Worm (Caenorhabditis elegans) whole organism, young adult: ENCODE measurements around the gene cec-3.
A peak's percentile ranks its signal among the peaks of the same experiment; 100 is the strongest.

Source experiments
- F10E7.11 ChIP-seq: sonication (generic microtip); optimal IDR thresholded peaks from 2 replicates; lab custom pipeline; 2017; ENCODE audit warnings: mild to moderate bottlenecking, missing genetic modification characterization, moderate library complexity, missing compliant biosample characterization
- F37B4.10 ChIP-seq: fragments of 200-800 bp; sonication (Bioruptor generic); IDR thresholded peaks from 2 replicates; pipeline ENCODE4 v1.3.6; 2022; ENCODE audit warnings: missing genetic modification characterization, missing compliant biosample characterization
- F49E8.2 ChIP-seq: sonication (generic microtip); optimal IDR thresholded peaks from 3 replicates; lab custom pipeline; 2017; ENCODE audit warnings: missing genetic modification characterization, mild to moderate bottlenecking, missing compliant biosample characterization, antibody characterized with exemption, moderate library complexity; ENCODE audit not compliant: insufficient read depth
- F55B11.4 ChIP-seq: sonication (generic microtip); optimal IDR thresholded peaks from 2 replicates; lab custom pipeline; 2016; ENCODE audit warnings: missing compliant biosample characterization, missing genetic modification characterization, borderline replicate concordance; ENCODE audit not compliant: insufficient read depth
- F57C9.4 ChIP-seq: sonication (generic microtip); optimal IDR thresholded peaks from 2 replicates; lab custom pipeline; 2017; ENCODE audit warnings: mild to moderate bottlenecking, missing genetic modification characterization, missing compliant biosample characterization
- K12H6.12 ChIP-seq: fragments of 200-800 bp; sonication (Bioruptor generic); optimal IDR thresholded peaks from 2 replicates; lab custom pipeline; 2018; ENCODE audit warnings: mild to moderate bottlenecking, missing genetic modification characterization, missing compliant biosample characterization
- T26A5.8 ChIP-seq: sonication (generic microtip); optimal IDR thresholded peaks from 2 replicates; lab custom pipeline; 2016; ENCODE audit warnings: missing genetic modification characterization, missing compliant biosample characterization
- Y53F4B.3 ChIP-seq: fragments of 200-800 bp; sonication (Bioruptor generic); IDR thresholded peaks from 2 replicates; pipeline ENCODE4 v1.3.6; 2022; ENCODE audit warnings: missing genetic modification reagents, missing genetic modification characterization, missing compliant biosample characterization
- aptf-2 ChIP-seq: fragments of 200-800 bp; sonication (Bioruptor generic); conservative IDR thresholded peaks from 2 replicates; pipeline ENCODE4 v1.3.6; 2022; ENCODE audit warnings: missing genetic modification reagents, missing genetic modification characterization, missing compliant biosample characterization
- athp-1 ChIP-seq: sonication (generic microtip); optimal IDR thresholded peaks from 2 replicates; lab custom pipeline; 2017; ENCODE audit warnings: mild to moderate bottlenecking, missing genetic modification characterization, missing compliant biosample characterization
- attf-3 ChIP-seq: fragments of 200-800 bp; sonication (Bioruptor generic); conservative IDR thresholded peaks from 2 replicates; pipeline ENCODE4 v1.3.6; 2022; ENCODE audit warnings: missing genetic modification reagents, missing genetic modification characterization, missing compliant biosample characterization
- attf-6 ChIP-seq: fragments of 200-800 bp; sonication (Bioruptor generic); IDR thresholded peaks from 2 replicates; pipeline ENCODE4 v1.3.6; 2022; ENCODE audit warnings: missing genetic modification reagents, missing genetic modification characterization, missing compliant biosample characterization
- ccch-3 ChIP-seq: fragments of 200-800 bp; sonication (Bioruptor generic); optimal IDR thresholded peaks from 2 replicates; lab custom pipeline; 2018; ENCODE audit warnings: mild to moderate bottlenecking, missing genetic modification characterization, missing compliant biosample characterization
- cebp-2 ChIP-seq: fragments of 200-800 bp; sonication (Bioruptor generic); IDR thresholded peaks from 2 replicates; pipeline ENCODE4 v1.3.6; 2022; ENCODE audit warnings: missing genetic modification characterization, missing compliant biosample characterization
- ceh-100 ChIP-seq: fragments of 200-800 bp; sonication (Bioruptor generic); IDR thresholded peaks from 2 replicates; pipeline ENCODE4 v1.3.6; 2022; ENCODE audit warnings: missing genetic modification reagents, missing genetic modification characterization, missing compliant biosample characterization
- ceh-79 ChIP-seq: sonication (generic microtip); optimal IDR thresholded peaks from 2 replicates; lab custom pipeline; 2017; ENCODE audit warnings: mild to moderate bottlenecking, missing genetic modification characterization, missing compliant biosample characterization
- ceh-91 ChIP-seq: fragments of 200-800 bp; sonication (Bioruptor generic); IDR thresholded peaks from 2 replicates; pipeline ENCODE4 v1.3.6; 2022; ENCODE audit warnings: missing genetic modification reagents, missing genetic modification characterization, missing compliant biosample characterization
- dox-1 ChIP-seq: fragments of 200-800 bp; sonication (Bioruptor generic); IDR thresholded peaks from 2 replicates; pipeline ENCODE4 v1.3.6; 2022; ENCODE audit warnings: missing genetic modification reagents, missing genetic modification characterization, missing compliant biosample characterization
- dpff-1 ChIP-seq: sonication (generic microtip); optimal IDR thresholded peaks from 2 replicates; lab custom pipeline; 2017; ENCODE audit warnings: mild to moderate bottlenecking, missing genetic modification characterization, missing compliant biosample characterization
- egrh-3 ChIP-seq: fragments of 200-800 bp; sonication (Bioruptor generic); IDR thresholded peaks from 2 replicates; pipeline ENCODE4 v1.3.6; 2022; ENCODE audit warnings: missing genetic modification reagents, missing genetic modification characterization, missing compliant biosample characterization
- ets-4 ChIP-seq: fragments of 200-800 bp; sonication (Bioruptor generic); optimal IDR thresholded peaks from 2 replicates; lab custom pipeline; 2018; ENCODE audit warnings: mild to moderate bottlenecking, missing genetic modification characterization, missing compliant biosample characterization
- fkh-3 ChIP-seq: sonication (generic microtip); optimal IDR thresholded peaks from 2 replicates; lab custom pipeline; 2016; ENCODE audit warnings: mild to moderate bottlenecking, missing genetic modification characterization, missing compliant biosample characterization
- hsf-1 ChIP-seq: fragments of 200-800 bp; sonication (Bioruptor generic); IDR thresholded peaks from 2 replicates; pipeline ENCODE4 v1.3.6; 2022; ENCODE audit warnings: missing genetic modification reagents, missing genetic modification characterization, missing compliant biosample characterization
- let-607 ChIP-seq, 2 experiments: fragments of 200-800 bp in 1 of 2; sonication (Bioruptor generic) in 1 of 2; sonication (generic microtip) in 1 of 2; optimal IDR thresholded peaks; 2 replicates each; lab custom pipeline; 2016 to 2018; ENCODE audit warnings: mild to moderate bottlenecking in 2 of 2, missing compliant biosample characterization in 2 of 2, missing genetic modification characterization in 2 of 2, moderate library complexity in 2 of 2, missing genotype in 1 of 2
- lin-26 ChIP-seq: fragments of 200-800 bp; sonication (Bioruptor generic); IDR thresholded peaks from 2 replicates; pipeline ENCODE4 v1.3.6; 2022; ENCODE audit warnings: missing genetic modification reagents, missing genetic modification characterization, missing compliant biosample characterization
- lin-54 ChIP-seq: fragments of 200-800 bp; sonication (Bioruptor generic); optimal IDR thresholded peaks from 2 replicates; lab custom pipeline; 2018; ENCODE audit warnings: mild to moderate bottlenecking, missing genetic modification characterization, missing compliant biosample characterization
- lir-1 ChIP-seq: fragments of 200-800 bp; sonication (Bioruptor generic); conservative IDR thresholded peaks from 2 replicates; pipeline ENCODE4 v1.3.6; 2022; ENCODE audit warnings: missing genetic modification reagents, missing genetic modification characterization, missing compliant biosample characterization
- madf-6 ChIP-seq: fragments of 200-800 bp; sonication (Bioruptor generic); IDR thresholded peaks from 2 replicates; pipeline ENCODE4 v1.3.6; 2022; ENCODE audit warnings: missing genetic modification reagents, missing genetic modification characterization, missing compliant biosample characterization
- madf-8 ChIP-seq: fragments of 200-800 bp; sonication (Bioruptor generic); conservative IDR thresholded peaks from 2 replicates; pipeline ENCODE4 v1.3.6; 2022; ENCODE audit warnings: missing genetic modification reagents, missing genetic modification characterization, missing compliant biosample characterization
- mcd-1 ChIP-seq: fragments of 200-800 bp; sonication (Bioruptor generic); IDR thresholded peaks from 2 replicates; pipeline ENCODE4 v1.3.6; 2022; ENCODE audit warnings: missing genetic modification reagents, missing genetic modification characterization, missing compliant biosample characterization
- mel-28 ChIP-seq: sonication (generic microtip); optimal IDR thresholded peaks from 2 replicates; lab custom pipeline; 2016; ENCODE audit warnings: borderline replicate concordance, mild to moderate bottlenecking, missing genetic modification characterization, missing compliant biosample characterization
- mes-4 ChIP-seq: sonication (generic microtip); optimal IDR thresholded peaks from 2 replicates; lab custom pipeline; 2016; ENCODE audit warnings: missing genotype, missing genetic modification characterization, missing compliant biosample characterization
- nfyb-1 ChIP-seq: fragments of 200-800 bp; sonication (Bioruptor generic); IDR thresholded peaks from 2 replicates; pipeline ENCODE4 v1.3.6; 2022; ENCODE audit warnings: missing genetic modification reagents, missing genetic modification characterization, missing compliant biosample characterization
- nhr-120 ChIP-seq: fragments of 200-800 bp; sonication (Bioruptor generic); IDR thresholded peaks from 2 replicates; pipeline ENCODE4 v1.3.6; 2022; ENCODE audit warnings: missing genetic modification characterization, missing compliant biosample characterization
- nhr-179 ChIP-seq: sonication (generic microtip); optimal IDR thresholded peaks from 2 replicates; lab custom pipeline; 2016; ENCODE audit warnings: mild to moderate bottlenecking, missing genetic modification characterization, missing compliant biosample characterization
- nhr-27 ChIP-seq: fragments of 200-800 bp; sonication (Bioruptor generic); optimal IDR thresholded peaks from 2 replicates; lab custom pipeline; 2018; ENCODE audit warnings: mild to moderate bottlenecking, missing genetic modification characterization, moderate library complexity, missing compliant biosample characterization
- repo-1 ChIP-seq: sonication (generic microtip); optimal IDR thresholded peaks from 2 replicates; lab custom pipeline; 2017; ENCODE audit warnings: mild to moderate bottlenecking, missing genetic modification characterization, missing compliant biosample characterization
- snpc-3.4 ChIP-seq: sonication (generic microtip); optimal IDR thresholded peaks from 2 replicates; lab custom pipeline; 2017; ENCODE audit warnings: missing genetic modification characterization, mild to moderate bottlenecking, missing compliant biosample characterization, antibody characterized with exemption, moderate library complexity, missing genotype, missing genetic modification reagents
- somi-1 ChIP-seq: fragments of 200-800 bp; sonication (Bioruptor generic); optimal IDR thresholded peaks from 2 replicates; lab custom pipeline; 2018; ENCODE audit warnings: mild to moderate bottlenecking, missing genetic modification characterization, missing compliant biosample characterization
- tbp1 ChIP-seq: fragments of 200-800 bp; sonication (Bioruptor generic); optimal IDR thresholded peaks from 2 replicates; lab custom pipeline; 2018; ENCODE audit warnings: mild to moderate bottlenecking, missing genetic modification characterization, missing compliant biosample characterization
- tlf-1 ChIP-seq: fragments of 200-800 bp; sonication (Bioruptor generic); optimal IDR thresholded peaks from 2 replicates; lab custom pipeline; 2018; ENCODE audit warnings: mild to moderate bottlenecking, missing genetic modification characterization, missing compliant biosample characterization
- unc-130 ChIP-seq: sonication (generic microtip); optimal IDR thresholded peaks from 2 replicates; lab custom pipeline; 2016; ENCODE audit warnings: missing genetic modification reagents, missing genetic modification characterization, missing compliant biosample characterization
- unc-62 ChIP-seq: fragments of 150-350 bp; optimal IDR thresholded peaks from 2 replicates; lab custom pipeline; 2014; ENCODE audit warnings: missing biosample characterization, missing genetic modification reagents, missing genetic modification characterization
- xnd-1 ChIP-seq: sonication (generic microtip); optimal IDR thresholded peaks from 2 replicates; lab custom pipeline; 2016; ENCODE audit warnings: missing genotype, missing genetic modification reagents, missing genetic modification characterization, missing compliant biosample characterization
- zfh-2 ChIP-seq: fragments of 200-800 bp; sonication (Bioruptor generic); conservative IDR thresholded peaks from 2 replicates; pipeline ENCODE4 v1.3.6; 2022; ENCODE audit warnings: missing genetic modification reagents, missing genetic modification characterization, missing compliant biosample characterization
- zim-3 ChIP-seq: sonication (generic microtip); optimal IDR thresholded peaks from 2 replicates; lab custom pipeline; 2017; ENCODE audit warnings: mild to moderate bottlenecking, missing genetic modification characterization, moderate library complexity, missing compliant biosample characterization
- ztf-22 ChIP-seq: fragments of 200-800 bp; sonication (Bioruptor generic); optimal IDR thresholded peaks from 2 replicates; lab custom pipeline; 2018; ENCODE audit warnings: mild to moderate bottlenecking, missing genetic modification characterization, moderate library complexity, missing compliant biosample characterization
- ztf-28 ChIP-seq: fragments of 200-800 bp; sonication (Bioruptor generic); IDR thresholded peaks from 2 replicates; pipeline ENCODE4 v1.3.6; 2022; ENCODE audit warnings: missing genetic modification reagents, missing genetic modification characterization, missing compliant biosample characterization
- ztf-6 ChIP-seq: fragments of 200-800 bp; sonication (Bioruptor generic); IDR thresholded peaks from 2 replicates; pipeline ENCODE4 v1.3.6; 2022; ENCODE audit warnings: missing genetic modification reagents, missing genetic modification characterization, missing compliant biosample characterization

cec-3 gene

DNA sequence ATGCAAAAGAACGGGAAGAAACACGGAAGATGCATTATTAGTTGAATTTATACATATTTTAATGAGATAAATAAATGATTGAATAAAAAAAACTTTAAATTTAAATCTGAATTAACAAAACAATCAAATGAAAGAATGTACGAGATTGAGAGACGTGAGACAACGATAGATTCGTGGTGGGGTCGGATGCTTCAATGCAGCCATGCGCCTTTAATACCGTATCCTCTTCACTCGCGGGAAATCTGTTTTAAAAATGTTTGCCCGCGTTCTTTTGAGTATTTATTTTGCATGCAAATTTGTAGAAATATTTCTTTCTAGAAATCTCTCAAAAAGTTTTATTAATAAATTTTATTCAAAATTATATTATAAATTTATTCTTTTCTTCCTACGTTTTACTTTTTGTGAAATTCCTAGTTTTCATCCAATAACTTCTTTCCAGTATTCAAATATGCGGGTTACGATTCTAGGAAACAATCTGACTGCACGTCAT lies 23.0 kb upstream of the cec-3 start, which contains the start of gene perm-1 (continued):
- TF ChIP-seq zim-3 (tag; lab: Kevin White, UChicago) = no peak
- no peak for TF ChIP-seq somi-1 (GFP tag; lab: Kevin White, UChicago)
- TF ChIP-seq unc-130 (GFP tag; lab: Kevin White, UChicago) = peak; percentile 93
- no peak for TF ChIP-seq ets-4 (GFP tag; lab: Kevin White, UChicago)
- TF ChIP-seq ccch-3 (GFP tag; lab: Kevin White, UChicago) = no peak
- TF ChIP-seq nhr-120 (GFP tag; lab: Robert Waterston, UW) = no peak
- TF ChIP-seq T26A5.8 (tag; lab: Kevin White, UChicago) = no peak
- peak; percentile 36; the same call in 1 of the 2 replicates for TF ChIP-seq lir-1 (GFP tag; lab: Robert Waterston, UW)
- TF ChIP-seq repo-1 = no peak
- TF ChIP-seq F10E7.11 = no peak
- no peak for TF ChIP-seq mes-4
- TF ChIP-seq xnd-1 (tag; lab: Kevin White, UChicago) = peak; percentile 95
- peak; percentile 71; the same call in 1 of the 2 replicates for TF ChIP-seq ztf-28 (GFP tag; lab: Robert Waterston, UW)
- peak; percentile 48; the same call in 1 of the 2 replicates for TF ChIP-seq ceh-100 (GFP tag; lab: Robert Waterston, UW)
- TF ChIP-seq madf-6 (GFP tag; lab: Robert Waterston, UW) = peak; percentile 99
- TF ChIP-seq hsf-1 (GFP tag; lab: Robert Waterston, UW) = peak; percentile 92
- TF ChIP-seq ceh-79 (tag; lab: Kevin White, UChicago) = no peak
- TF ChIP-seq cebp-2 = no peak
- peak; percentile 86 for TF ChIP-seq athp-1 (tag; lab: Kevin White, UChicago)
- peak; percentile 65; the same call in 1 of the 2 replicates for TF ChIP-seq mcd-1 (GFP tag; lab: Robert Waterston, UW)
- peak; percentile 51; the same call in 1 of the 2 replicates for TF ChIP-seq attf-3 (GFP tag; lab: Robert Waterston, UW)
- no peak for TF ChIP-seq attf-6
- TF ChIP-seq F55B11.4 (tag; lab: Kevin White, UChicago) = no peak
- TF ChIP-seq F37B4.10 (GFP tag; lab: Robert Waterston, UW) = no peak
- no peak for TF ChIP-seq ztf-22 (GFP tag; lab: Kevin White, UChicago)
- TF ChIP-seq mel-28 (tag; lab: Kevin White, UChicago) = no peak
- no peak for TF ChIP-seq nfyb-1 (GFP tag; lab: Robert Waterston, UW)
- TF ChIP-seq aptf-2 = no peak
- no peak for TF ChIP-seq K12H6.12
- TF ChIP-seq fkh-3 (tag; lab: Kevin White, UChicago) = no peak
- TF ChIP-seq egrh-3 = no peak
- peak; percentile 96 for TF ChIP-seq madf-8 (GFP tag; lab: Robert Waterston, UW)
- TF ChIP-seq unc-62 (GFP tag; lab: Kevin White, UChicago) = no peak
- TF ChIP-seq ceh-91 (GFP tag; lab: Robert Waterston, UW) = peak; percentile 96
- TF ChIP-seq dpff-1 (tag; lab: Kevin White, UChicago) = no peak
- no peak for TF ChIP-seq let-607 (tag; optimal IDR thresholded peaks at IDR 0.05; lab: Kevin White, UChicago)
- peak; percentile 85 for TF ChIP-seq dox-1 (GFP tag; lab: Robert Waterston, UW)
- TF ChIP-seq nhr-27 (tag; lab: Kevin White, UChicago) = no peak
- no peak for TF ChIP-seq zfh-2
- TF ChIP-seq F49E8.2 (tag; lab: Kevin White, UChicago) = peak; percentile 87
- TF ChIP-seq ztf-6 (GFP tag; lab: Robert Waterston, UW) = no peak
- peak; percentile 89 for TF ChIP-seq lin-54 (GFP tag; lab: Kevin White, UChicago)
- peak; percentile 93 for TF ChIP-seq tlf-1 (GFP tag; lab: Kevin White, UChicago)
- no peak for TF ChIP-seq F57C9.4
- TF ChIP-seq nhr-179 (tag; lab: Kevin White, UChicago) = no peak
- TF ChIP-seq tbp1 (GFP tag; lab: Kevin White, UChicago) = peak; percentile 61
- peak; percentile 60; the same call in 1 of the 2 replicates for TF ChIP-seq Y53F4B.3 (GFP tag; lab: Robert Waterston, UW)
- peak; percentile 94 for TF ChIP-seq snpc-3.4 (tag; lab: Kevin White, UChicago)
- no peak for TF ChIP-seq lin-26
